Fruit fly (Drosophila melanogaster) whole organism: Measurements from ENCODE around the gene Or65a.

Source experiments
- CG8478 ChIP-seq: fragments of >200 bp; optimal IDR thresholded peaks from 2 replicates; lab custom pipeline; 2018; ENCODE audit warnings: inconsistent platforms
- EcR ChIP-seq, 2 experiments: fragments of >200 bp; optimal IDR thresholded peaks; 2 replicates each; lab custom pipeline; 2017; ENCODE audit warnings: missing biosample characterization in 2 of 2, missing genetic modification characterization in 2 of 2, missing genetic modification reagents in 2 of 2
- pan ChIP-seq: fragments of >200 bp; optimal IDR thresholded peaks from 2 replicates; lab custom pipeline; 2017
- psq ChIP-seq: fragments of >200 bp; optimal IDR thresholded peaks from 2 replicates; lab custom pipeline; 2017
- usp ChIP-seq: fragments of >200 bp; optimal IDR thresholded peaks from 2 replicates; lab custom pipeline; 2017; ENCODE audit warnings: missing biosample characterization, missing genetic modification characterization, mixed read lengths

DNA sequence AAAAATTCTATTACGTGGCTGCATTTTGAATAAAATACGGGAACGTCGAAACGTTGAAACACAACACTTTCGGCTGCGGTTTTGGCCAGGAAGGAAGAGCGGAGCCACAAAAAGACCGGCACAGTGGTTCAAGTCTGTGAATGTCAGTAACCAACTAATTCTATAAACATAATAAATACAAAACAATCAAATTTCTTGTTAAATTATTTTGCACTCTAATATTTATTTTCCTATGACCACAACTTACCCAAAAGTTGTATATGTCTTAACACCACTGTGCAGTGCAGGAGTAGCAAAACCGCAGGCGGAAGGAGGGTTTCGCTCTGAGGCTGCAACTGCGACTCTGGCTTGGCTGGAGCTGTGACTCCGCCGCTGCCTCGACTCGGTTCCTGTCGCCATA is 43.2 kb downstream of the Or65a start:
- TF ChIP-seq pan (lab: Kevin White, UChicago) (no peak), CG8478 (lab: Kevin White, UChicago) (no peak), psq (lab: Kevin White, UChicago) (no peak), EcR (GFP tag; optimal IDR thresholded peaks at IDR 0.05; lab: Kevin White, UChicago) (no peak), usp (GFP tag; lab: Kevin White, UChicago) (no peak)
